Fruit fly (Drosophila melanogaster) whole organism, embryonic: ENCODE results near the gene flw.

ENCODE experiments used
- Asciz ChIP-seq: fragments of 200-800 bp; sonication (Bioruptor generic); optimal IDR thresholded peaks from 2 replicates; lab custom pipeline; 2017; ENCODE audit warnings: missing biosample characterization, mild to moderate bottlenecking, missing genetic modification characterization, missing genetic modification reagents
- B-H2 ChIP-seq: fragments of 200-800 bp; sonication (Bioruptor generic); optimal IDR thresholded peaks from 2 replicates; lab custom pipeline; 2018; ENCODE audit warnings: missing biosample characterization, mild to moderate bottlenecking, missing genetic modification characterization
- CG10147 ChIP-seq: fragments of 200-800 bp; sonication (Bioruptor generic); optimal IDR thresholded peaks from 2 replicates; lab custom pipeline; 2019; ENCODE audit warnings: missing biosample characterization, mild to moderate bottlenecking, missing genetic modification characterization, moderate library complexity
- CG12219 ChIP-seq: fragments of 200-800 bp; sonication (Bioruptor generic); optimal IDR thresholded peaks from 3 replicates; lab custom pipeline; 2018; ENCODE audit warnings: missing biosample characterization, mild to moderate bottlenecking, missing genetic modification characterization
- CG12769 ChIP-seq: fragments of 200-800 bp; sonication (Bioruptor generic); optimal IDR thresholded peaks from 2 replicates; lab custom pipeline; 2019; ENCODE audit warnings: missing biosample characterization, mild to moderate bottlenecking, missing genetic modification characterization, moderate library complexity
- CG13287 ChIP-seq: fragments of 200-800 bp; sonication (Bioruptor generic); IDR thresholded peaks from 2 replicates; pipeline ENCODE4 v1.3.6; 2022; ENCODE audit warnings: missing biosample characterization, missing genetic modification characterization; ENCODE audit not compliant: partially characterized antibody
- CG13424 ChIP-seq: fragments of 200-800 bp; sonication (Bioruptor generic); optimal IDR thresholded peaks from 2 replicates; lab custom pipeline; 2019; ENCODE audit warnings: missing biosample characterization, mild to moderate bottlenecking, missing genetic modification characterization, moderate library complexity
- CG13624 ChIP-seq: fragments of 200-800 bp; sonication (Bioruptor generic); optimal IDR thresholded peaks from 2 replicates; lab custom pipeline; 2016; ENCODE audit warnings: missing biosample characterization, missing genetic modification characterization
- CG15514 ChIP-seq: fragments of 200-800 bp; sonication (Bioruptor generic); optimal IDR thresholded peaks from 3 replicates; lab custom pipeline; 2017; ENCODE audit warnings: missing biosample characterization, missing genetic modification characterization, mild to moderate bottlenecking, moderate library complexity, missing genetic modification reagents
- CG17612 ChIP-seq: fragments of 200-800 bp; sonication (Bioruptor generic); IDR thresholded peaks from 2 replicates; pipeline ENCODE4 v1.3.6; 2022; ENCODE audit warnings: missing biosample characterization, missing genetic modification characterization
- CG18764 ChIP-seq: fragments of 200-800 bp; sonication (Bioruptor generic); optimal IDR thresholded peaks from 3 replicates; lab custom pipeline; 2016; ENCODE audit warnings: missing biosample characterization, missing genetic modification characterization
- CG2129 ChIP-seq: fragments of 200-800 bp; sonication (Bioruptor generic); IDR thresholded peaks from 2 replicates; pipeline ENCODE4 v1.3.6; 2022; ENCODE audit warnings: missing biosample characterization, missing genetic modification characterization; ENCODE audit not compliant: partially characterized antibody
- CG2712 ChIP-seq: fragments of 200-800 bp; optimal IDR thresholded peaks from 3 replicates; lab custom pipeline; 2019; ENCODE audit warnings: missing biosample characterization, mild to moderate bottlenecking, missing genetic modification characterization, moderate library complexity
- CG30020 ChIP-seq: fragments of 200-800 bp; optimal IDR thresholded peaks from 2 replicates; lab custom pipeline; 2019; ENCODE audit warnings: missing biosample characterization, mild to moderate bottlenecking, missing genetic modification characterization, moderate library complexity
- CG4617 ChIP-seq: fragments of 200-800 bp; sonication (Bioruptor generic); optimal IDR thresholded peaks from 3 replicates; lab custom pipeline; 2016; ENCODE audit warnings: missing biosample characterization, missing genetic modification characterization, borderline replicate concordance
- CG4820 ChIP-seq: fragments of 200-800 bp; sonication (Bioruptor generic); optimal IDR thresholded peaks from 3 replicates; lab custom pipeline; 2016; ENCODE audit warnings: missing biosample characterization, missing genetic modification characterization
- CG5953 ChIP-seq: fragments of 200-800 bp; sonication (Bioruptor generic); IDR thresholded peaks from 2 replicates; pipeline ENCODE4 v1.3.6; 2022; ENCODE audit warnings: missing biosample characterization, missing genetic modification characterization
- CG6813 ChIP-seq: fragments of 200-800 bp; sonication (Bioruptor generic); optimal IDR thresholded peaks from 2 replicates; lab custom pipeline; 2017; ENCODE audit warnings: missing biosample characterization, missing genetic modification characterization, mild to moderate bottlenecking, moderate library complexity, missing genetic modification reagents
- CG8281 ChIP-seq: fragments of 200-800 bp; sonication (Bioruptor generic); optimal IDR thresholded peaks from 2 replicates; lab custom pipeline; 2018; ENCODE audit warnings: missing biosample characterization, mild to moderate bottlenecking, missing genetic modification characterization, moderate library complexity
- CG8359 ChIP-seq: fragments of 200-800 bp; sonication (Bioruptor generic); optimal IDR thresholded peaks from 2 replicates; lab custom pipeline; 2017; ENCODE audit warnings: missing biosample characterization, mild to moderate bottlenecking, missing genetic modification characterization, borderline replicate concordance
- CG9797 ChIP-seq: fragments of 200-800 bp; sonication (Bioruptor generic); optimal IDR thresholded peaks from 3 replicates; lab custom pipeline; 2018; ENCODE audit warnings: missing biosample characterization, mild to moderate bottlenecking, missing genetic modification characterization
- CG9817 ChIP-seq: fragments of 200-800 bp; sonication (Bioruptor generic); optimal IDR thresholded peaks from 2 replicates; lab custom pipeline; 2018; ENCODE audit warnings: missing biosample characterization, mild to moderate bottlenecking, missing genetic modification characterization, moderate library complexity
- Chrac-16 ChIP-seq: fragments of 200-800 bp; sonication (Bioruptor generic); optimal IDR thresholded peaks from 3 replicates; lab custom pipeline; 2016; ENCODE audit warnings: missing biosample characterization, missing genetic modification characterization
- Elba2 ChIP-seq: fragments of 200-800 bp; sonication (Bioruptor generic); optimal IDR thresholded peaks from 3 replicates; lab custom pipeline; 2016; ENCODE audit warnings: missing biosample characterization, missing genetic modification characterization
- Fer1 ChIP-seq: fragments of 200-800 bp; sonication (Bioruptor generic); optimal IDR thresholded peaks from 2 replicates; lab custom pipeline; 2017; ENCODE audit warnings: missing biosample characterization, mild to moderate bottlenecking, missing genetic modification characterization
- Lhr ChIP-seq: fragments of 200-800 bp; sonication (Bioruptor generic); optimal IDR thresholded peaks from 3 replicates; lab custom pipeline; 2017; ENCODE audit warnings: mild to moderate bottlenecking, missing biosample characterization, missing genetic modification reagents, missing genetic modification characterization
- MBD-R2 ChIP-seq: fragments of 200-800 bp; sonication (Bioruptor generic); IDR thresholded peaks from 2 replicates; pipeline ENCODE4 v1.3.6; 2022; ENCODE audit warnings: missing biosample characterization, missing genetic modification characterization
- MESR4 ChIP-seq: fragments of 200-800 bp; sonication (Bioruptor generic); optimal IDR thresholded peaks from 2 replicates; lab custom pipeline; 2018; ENCODE audit warnings: missing biosample characterization, mild to moderate bottlenecking, missing genetic modification characterization, moderate library complexity
- Med ChIP-seq: fragments of 200-800 bp; sonication (Bioruptor generic); peaks from one replicate; lab custom pipeline; 2016; ENCODE audit warnings: missing biosample characterization, missing genetic modification characterization, mild to moderate bottlenecking, inconsistent platforms, moderate library complexity
- Rfx ChIP-seq: fragments of 200-800 bp; sonication (Bioruptor generic); IDR thresholded peaks from 2 replicates; pipeline ENCODE4 v1.3.6; 2022; ENCODE audit warnings: missing biosample characterization, missing genetic modification characterization
- Scr ChIP-seq: fragments of 200-800 bp; sonication (Bioruptor generic); IDR thresholded peaks from 2 replicates; pipeline ENCODE4 v1.3.6; 2022; ENCODE audit warnings: missing biosample characterization, missing genetic modification characterization; ENCODE audit not compliant: partially characterized antibody
- Sry-β ChIP-seq: fragments of 200-800 bp; sonication (Bioruptor generic); optimal IDR thresholded peaks from 2 replicates; lab custom pipeline; 2018; ENCODE audit warnings: missing biosample characterization, mild to moderate bottlenecking, missing genetic modification characterization, moderate library complexity
- ap ChIP-seq: fragments of 200-800 bp; sonication (Bioruptor generic); IDR thresholded peaks from 2 replicates; pipeline ENCODE4 v1.3.6; 2022; ENCODE audit warnings: missing biosample characterization, missing genetic modification characterization
- bbx ChIP-seq: fragments of 200-800 bp; sonication (Bioruptor generic); IDR thresholded peaks from 2 replicates; pipeline ENCODE4 v1.3.6; 2022; ENCODE audit warnings: missing biosample characterization, missing genetic modification characterization; ENCODE audit not compliant: partially characterized antibody
- dysf ChIP-seq: fragments of 200-800 bp; sonication (Bioruptor generic); IDR thresholded peaks from 3 replicates; pipeline ENCODE4 v1.3.6; 2022; ENCODE audit warnings: missing biosample characterization, missing genetic modification characterization
- en ChIP-seq: fragments of 200-800 bp; sonication (Bioruptor generic); optimal IDR thresholded peaks from 2 replicates; lab custom pipeline; 2016; ENCODE audit warnings: missing biosample characterization, missing genetic modification characterization
- grau ChIP-seq: fragments of 200-800 bp; optimal IDR thresholded peaks from 3 replicates; lab custom pipeline; 2019; ENCODE audit warnings: missing biosample characterization, mild to moderate bottlenecking, missing genetic modification characterization, moderate library complexity
- mld ChIP-seq: fragments of 200-800 bp; sonication (Bioruptor generic); IDR thresholded peaks from 3 replicates; pipeline ENCODE4 v1.3.6; 2022; ENCODE audit warnings: missing biosample characterization, missing genetic modification characterization; ENCODE audit not compliant: partially characterized antibody
- nom ChIP-seq: fragments of 200-800 bp; sonication (Bioruptor generic); optimal IDR thresholded peaks from 2 replicates; lab custom pipeline; 2017; ENCODE audit warnings: missing biosample characterization, missing genetic modification characterization, mild to moderate bottlenecking, moderate library complexity, missing genetic modification reagents
- oc ChIP-seq: fragments of 200-800 bp; sonication (Bioruptor generic); optimal IDR thresholded peaks from 2 replicates; lab custom pipeline; 2018; ENCODE audit warnings: missing biosample characterization, mild to moderate bottlenecking, missing genetic modification characterization, moderate library complexity
- org-1 ChIP-seq: fragments of 200-800 bp; sonication (Bioruptor generic); optimal IDR thresholded peaks from 2 replicates; lab custom pipeline; 2017; ENCODE audit warnings: missing biosample characterization, missing genetic modification characterization
- phol ChIP-seq: fragments of 200-800 bp; sonication (Bioruptor generic); optimal IDR thresholded peaks from 3 replicates; lab custom pipeline; 2018; ENCODE audit warnings: missing biosample characterization, mild to moderate bottlenecking, missing genetic modification characterization, moderate library complexity
- rib ChIP-seq: fragments of 200-800 bp; sonication (Bioruptor generic); IDR thresholded peaks from 2 replicates; pipeline ENCODE4 v1.3.6; 2022; ENCODE audit warnings: missing biosample characterization, missing genetic modification characterization
- row ChIP-seq: fragments of 200-800 bp; sonication (Bioruptor generic); IDR thresholded peaks from 3 replicates; pipeline ENCODE4 v1.3.6; 2022; ENCODE audit warnings: missing biosample characterization, missing genetic modification characterization
- sqz ChIP-seq: fragments of 200-800 bp; sonication (Bioruptor generic); optimal IDR thresholded peaks from 3 replicates; lab custom pipeline; 2018; ENCODE audit warnings: missing biosample characterization, mild to moderate bottlenecking, missing genetic modification characterization
- sug ChIP-seq: fragments of 200-800 bp; optimal IDR thresholded peaks from 2 replicates; lab custom pipeline; 2019; ENCODE audit warnings: missing biosample characterization, mild to moderate bottlenecking, missing genetic modification characterization, moderate library complexity
- unpg ChIP-seq: fragments of 200-800 bp; sonication (Bioruptor generic); optimal IDR thresholded peaks from 3 replicates; lab custom pipeline; 2018; ENCODE audit warnings: missing biosample characterization, mild to moderate bottlenecking, missing genetic modification characterization, moderate library complexity
- zfh1 ChIP-seq: fragments of 200-800 bp; sonication (Bioruptor generic); IDR thresholded peaks from 3 replicates; pipeline ENCODE4 v1.3.6; 2022; ENCODE audit warnings: missing biosample characterization, missing genetic modification characterization

The flw gene

dm6 chrX:10365748-10366415 lies 19.9 kb upstream of the flw start (continued):
- no peak for TF ChIP-seq en (GFP tag; lab: Kevin White, UChicago)
- TF ChIP-seq rib (GFP tag; lab: Robert Waterston, UW), result no peak
- peak; percentile 56 for TF ChIP-seq nom (GFP tag; lab: Kevin White, UChicago)
- TF ChIP-seq phol (tag; lab: Kevin White, UChicago), result peak; percentile 15
- TF ChIP-seq CG10147, result no peak
- no peak for TF ChIP-seq CG5953 (GFP tag; lab: Robert Waterston, UW)
- TF ChIP-seq CG15514, result peak; percentile 46
- TF ChIP-seq Lhr (GFP tag; lab: Kevin White, UChicago), result peak; percentile 44
- no peak for TF ChIP-seq CG12219 (GFP tag; lab: Kevin White, UChicago)
- TF ChIP-seq mld (GFP tag; lab: Robert Waterston, UW), result peak; percentile 89
- TF ChIP-seq sqz (GFP tag; lab: Kevin White, UChicago), result peak; percentile 28
- peak; percentile 16 for TF ChIP-seq Asciz
- 0 out of 2 replicates have a peak, but pooled peaks have one; percentile 21 for TF ChIP-seq Rfx (GFP tag; lab: Robert Waterston, UW)
- TF ChIP-seq CG8281, result no peak
- peak; percentile 56 for TF ChIP-seq oc (tag; lab: Kevin White, UChicago)
- peak; percentile 62 for TF ChIP-seq Fer1 (GFP tag; lab: Kevin White, UChicago)
- TF ChIP-seq CG4617 (GFP tag; lab: Kevin White, UChicago), result peak; percentile 51
- TF ChIP-seq Med, result peak; percentile 71
- TF ChIP-seq CG13424 (tag; lab: Kevin White, UChicago), result no peak
- TF ChIP-seq CG2712 (tag; lab: Kevin White, UChicago), result peak; percentile 32
- TF ChIP-seq Scr (GFP tag; lab: Robert Waterston, UW), result peak; percentile 89
- TF ChIP-seq CG4820, result no peak
- TF ChIP-seq CG18764 (GFP tag; lab: Kevin White, UChicago), result no peak
- no peak for TF ChIP-seq Chrac-16 (GFP tag; lab: Kevin White, UChicago)
- TF ChIP-seq grau (tag; lab: Kevin White, UChicago), result peak; percentile 3
- peak; percentile 26; the same call in 2 of the 3 replicates for TF ChIP-seq row (GFP tag; lab: Robert Waterston, UW)
- 0 out of 3 replicates have a peak, but pooled peaks have one; percentile 37 for TF ChIP-seq zfh1 (GFP tag; lab: Robert Waterston, UW)
- TF ChIP-seq MBD-R2 (GFP tag; lab: Robert Waterston, UW), result peak; percentile 36
- no peak for TF ChIP-seq CG17612 (GFP tag; lab: Robert Waterston, UW)
- TF ChIP-seq dysf (GFP tag; lab: Robert Waterston, UW), result no peak
- TF ChIP-seq MESR4 (GFP tag; lab: Kevin White, UChicago), result peak; percentile 87
- TF ChIP-seq unpg (GFP tag; lab: Kevin White, UChicago), result peak; percentile 1
- peak; percentile 20 for TF ChIP-seq CG12769 (tag; lab: Kevin White, UChicago)
- TF ChIP-seq bbx (GFP tag; lab: Robert Waterston, UW), result peak; percentile 96
- TF ChIP-seq CG2129 (GFP tag; lab: Robert Waterston, UW), result peak; percentile 48
- no peak for TF ChIP-seq ap (GFP tag; lab: Robert Waterston, UW)
- peak; percentile 13 for TF ChIP-seq CG30020
- TF ChIP-seq CG13287 (GFP tag; lab: Robert Waterston, UW), result peak; percentile 91
- TF ChIP-seq CG9817 (tag; lab: Kevin White, UChicago), result no peak
- TF ChIP-seq CG13624 (GFP tag; lab: Kevin White, UChicago), result peak; percentile 68
- TF ChIP-seq Elba2, result peak; percentile 17
- peak; percentile 49 for TF ChIP-seq sug
- peak; percentile 17 for TF ChIP-seq B-H2 (GFP tag; lab: Kevin White, UChicago)
- no peak for TF ChIP-seq CG8359
- TF ChIP-seq CG9797, result peak; percentile 38
- TF ChIP-seq CG6813 (GFP tag; lab: Kevin White, UChicago), result peak; percentile 5
- peak; percentile 8 for TF ChIP-seq org-1 (GFP tag; lab: Kevin White, UChicago)
- TF ChIP-seq Sry-β (GFP tag; lab: Kevin White, UChicago), result no peak
